Fruit fly (Drosophila melanogaster) whole organism: ENCODE measurements around the gene CG8043.

Experiments
- EcR ChIP-seq, 2 experiments: fragments of >200 bp; optimal IDR thresholded peaks; 2 replicates each; lab custom pipeline; 2017; ENCODE audit warnings: missing biosample characterization in 2 of 2, missing genetic modification characterization in 2 of 2, missing genetic modification reagents in 2 of 2
- pan ChIP-seq: fragments of >200 bp; optimal IDR thresholded peaks from 2 replicates; lab custom pipeline; 2017
- psq ChIP-seq: fragments of >200 bp; optimal IDR thresholded peaks from 2 replicates; lab custom pipeline; 2017
- usp ChIP-seq: fragments of >200 bp; optimal IDR thresholded peaks from 2 replicates; lab custom pipeline; 2017; ENCODE audit warnings: missing biosample characterization, missing genetic modification characterization, mixed read lengths

DNA sequence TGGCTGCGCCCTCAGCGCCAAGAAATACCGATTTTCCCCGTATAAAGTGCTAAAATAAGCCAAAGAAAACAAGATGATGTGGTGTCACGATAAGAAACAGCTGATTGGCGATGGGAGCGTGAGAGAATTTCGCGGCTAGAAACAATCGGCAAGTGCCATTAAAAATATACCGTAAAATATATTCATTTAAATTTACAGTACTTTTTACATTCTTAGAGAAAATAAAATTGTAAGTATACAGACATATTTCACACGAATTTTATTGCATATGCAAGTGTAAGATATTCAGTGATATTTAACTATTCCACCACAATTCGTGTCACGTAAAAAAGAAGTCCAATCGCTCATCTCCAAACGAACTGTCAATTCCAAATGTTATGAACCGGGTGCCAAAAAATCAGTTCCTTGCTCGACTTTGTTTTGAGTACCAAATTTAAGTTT is at the start of gene CG8043, which contains the start of the genes Unc50 and CG11755:
- TF ChIP-seq pan (lab: Kevin White, UChicago) (no peak), usp (no peak), EcR (GFP tag; optimal IDR thresholded peaks at IDR 0.05; lab: Kevin White, UChicago) (no peak), psq (lab: Kevin White, UChicago) (no peak)
